Fruit fly (Drosophila melanogaster): Measurements from ENCODE around the gene mud.
A peak's percentile ranks its signal among the peaks of the same experiment; 100 is the strongest.

The mud gene

dm6 chrX:14247035-14247786, at the start of gene mud:
mud (plus strand) TSS chrX:14247732.
- TF ChIP-seq noc (tag; optimal IDR thresholded peaks at IDR 0.05) = no peak

- no peak for TF ChIP-seq noc (tag; optimal IDR thresholded peaks at IDR 0.05)
These were observed 47.5 kb upstream of the mud start, which contains the start of gene CG11590 for dm6 chrX:14199967-14200531. CG11590 (plus strand) TSS chrX:14200178.

dm6 chrX:14201178-14201577, 46.4 kb upstream of the mud start, which contains the start of gene Prp16:
Prp16 (plus strand) TSS chrX:14201362.
- no peak for TF ChIP-seq noc (tag; optimal IDR thresholded peaks at IDR 0.05)

- no peak for TF ChIP-seq noc (tag; optimal IDR thresholded peaks at IDR 0.05)
These were observed 38.9 kb upstream of the mud start for dm6 chrX:14208426-14209208.

dm6 chrX:14209209-14209781, 38.2 kb upstream of the mud start:
- peak; percentile 7 for TF ChIP-seq noc (tag; optimal IDR thresholded peaks at IDR 0.05)

- no peak for TF ChIP-seq noc (tag; optimal IDR thresholded peaks at IDR 0.05)
These were observed 36.1 kb upstream of the mud start for dm6 chrX:14211250-14211944.

- TF ChIP-seq noc (tag; optimal IDR thresholded peaks at IDR 0.05) = no peak
These were observed 35.3 kb upstream of the mud start for dm6 chrX:14212147-14212792.

dm6 chrX:14213509-14214154, 33.9 kb upstream of the mud start:
- TF ChIP-seq noc (tag; optimal IDR thresholded peaks at IDR 0.05) = no peak

dm6 chrX:14214505-14215449, 32.8 kb upstream of the mud start:
- peak; percentile 65 for TF ChIP-seq noc (tag; optimal IDR thresholded peaks at IDR 0.05)

- TF ChIP-seq noc (tag; optimal IDR thresholded peaks at IDR 0.05) = peak; percentile 15
These were observed 31.7 kb upstream of the mud start for dm6 chrX:14215834-14216233.

- no peak for TF ChIP-seq noc (tag; optimal IDR thresholded peaks at IDR 0.05)
These were observed 30.7 kb upstream of the mud start for dm6 chrX:14216844-14217243.

- TF ChIP-seq noc (tag; optimal IDR thresholded peaks at IDR 0.05) = peak; percentile 86
These were observed 29.5 kb upstream of the mud start for dm6 chrX:14218045-14218483.

- no peak for TF ChIP-seq noc (tag; optimal IDR thresholded peaks at IDR 0.05)
These were observed 26.4 kb upstream of the mud start for dm6 chrX:14221182-14221581.
